Fruit fly (Drosophila melanogaster) whole organism, pupa: ENCODE results near the gene CG16965.

Experiments used
- CG14655 ChIP-seq: fragments of 200-800 bp; sonication (Bioruptor generic); optimal IDR thresholded peaks from 3 replicates; lab custom pipeline; 2017; ENCODE audit warnings: mild to moderate bottlenecking, missing biosample characterization, missing genetic modification reagents, missing genetic modification characterization
- CG4496 ChIP-seq: fragments of 200-800 bp; sonication (Bioruptor generic); IDR thresholded peaks from 3 replicates; pipeline ENCODE4 v1.3.6; 2022; ENCODE audit warnings: missing biosample characterization, missing genetic modification characterization
- Snoo ChIP-seq: fragments of 200-800 bp; sonication (Bioruptor generic); optimal IDR thresholded peaks from 3 replicates; lab custom pipeline; 2017; ENCODE audit warnings: missing biosample characterization, mild to moderate bottlenecking, missing genetic modification characterization, inconsistent platforms
- fd96Ca ChIP-seq: fragments of 200-800 bp; sonication (Bioruptor generic); IDR thresholded peaks from 3 replicates; pipeline ENCODE4 v1.3.6; 2022; ENCODE audit warnings: missing biosample characterization, missing genetic modification characterization

DNA sequence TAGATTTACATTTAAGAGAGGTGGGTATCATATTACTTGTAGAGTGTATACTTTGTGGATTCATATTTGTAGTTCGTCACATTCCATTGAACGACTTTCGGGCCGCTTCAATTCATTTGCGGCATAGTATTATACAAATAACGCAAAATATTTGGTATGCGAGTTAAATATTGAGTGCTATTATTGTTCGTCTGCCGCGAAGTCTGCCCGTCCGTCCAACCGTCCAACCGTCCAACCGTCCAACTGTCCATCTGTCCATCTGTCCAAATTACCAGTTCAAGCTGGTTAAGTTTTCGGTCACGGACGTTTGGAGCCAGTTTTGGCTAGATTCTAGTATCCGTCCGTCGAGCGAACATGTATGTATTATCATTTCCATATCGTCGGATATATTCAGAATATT, 42.7 kb downstream of the CG16965 start:
- no peak for TF ChIP-seq fd96Ca (GFP tag; lab: Robert Waterston, UW)
- TF ChIP-seq CG14655, result no peak
- TF ChIP-seq Snoo (tag; lab: Kevin White, UChicago), result no peak
- TF ChIP-seq CG4496 (GFP tag; lab: Robert Waterston, UW), result no peak
